Worm (Caenorhabditis elegans) whole organism, mixed stage, embryonic: ENCODE results near the gene frpr-3.

Experiments
- ces-1 ChIP-seq: fragments of 150-350 bp; optimal IDR thresholded peaks from 2 replicates; lab custom pipeline; 2014; ENCODE audit warnings: missing biosample characterization, missing genetic modification reagents, missing genetic modification characterization
- cnd-1 ChIP-seq: fragments of 200-800 bp; sonication (Bioruptor generic); optimal IDR thresholded peaks from 2 replicates; lab custom pipeline; 2018; ENCODE audit warnings: mild to moderate bottlenecking, missing genetic modification characterization, missing compliant biosample characterization
- mep-1 ChIP-seq: fragments of 150-350 bp; optimal IDR thresholded peaks from 2 replicates; lab custom pipeline; 2017; ENCODE audit warnings: missing biosample characterization, missing genetic modification reagents, missing genetic modification characterization, inconsistent platforms
- snpc-4 ChIP-seq: fragments of 150-350 bp; optimal IDR thresholded peaks from 2 replicates; lab custom pipeline; 2014; ENCODE audit warnings: missing biosample characterization, missing genetic modification characterization
- unc-39 ChIP-seq: fragments of 150-350 bp; optimal IDR thresholded peaks from 2 replicates; lab custom pipeline; 2014; ENCODE audit warnings: missing biosample characterization, missing genetic modification characterization
- unc-62 ChIP-seq: fragments of 150-350 bp; optimal IDR thresholded peaks from 2 replicates; lab custom pipeline; 2014; ENCODE audit warnings: missing biosample characterization, missing genetic modification reagents, missing genetic modification characterization
- ztf-11 ChIP-seq: fragments of 150-350 bp; optimal IDR thresholded peaks from 2 replicates; lab custom pipeline; 2014; ENCODE audit warnings: missing biosample characterization, missing genetic modification characterization

- TF ChIP-seq unc-62 (GFP tag; lab: Kevin White, UChicago): no peak
- no peak for TF ChIP-seq snpc-4
- no peak for TF ChIP-seq cnd-1
- TF ChIP-seq ztf-11 (tag; lab: Kevin White, UChicago): no peak
- no peak for TF ChIP-seq ces-1
- no peak for TF ChIP-seq unc-39 (tag; lab: Kevin White, UChicago)
- no peak for TF ChIP-seq mep-1
Measured at ce11 chrV:7747132-7747531, 23.9 kb upstream of the frpr-3 start.
